Fruit fly (Drosophila melanogaster): ENCODE measurements around the gene CG1812.
A peak's percentile ranks its signal among the peaks of the same experiment; 100 is the strongest.

Gene CG1812

DNA sequence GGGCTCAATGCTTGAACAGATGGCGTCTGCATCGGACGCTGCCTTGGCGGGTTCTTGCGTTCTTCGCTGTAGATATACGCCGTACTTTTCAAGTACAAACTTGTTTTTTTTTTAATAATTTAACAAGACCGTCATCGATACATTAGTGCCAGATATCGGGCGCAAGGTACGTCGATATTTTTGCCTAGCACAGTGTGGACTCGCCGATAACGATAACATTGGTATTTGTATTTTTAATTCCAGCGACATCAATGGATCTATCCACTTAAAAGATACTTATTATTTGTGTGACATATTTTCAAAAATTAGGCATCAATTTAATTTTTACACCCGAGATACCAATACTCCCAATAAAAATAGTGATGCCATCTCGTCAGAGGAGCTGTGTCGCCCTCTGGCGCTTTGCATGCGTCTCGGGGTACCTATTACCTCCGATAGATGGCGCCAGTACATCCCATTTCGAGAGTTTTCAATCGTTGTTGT, 13.5 kb downstream of the CG1812 start, which contains the start of gene Tak1 (continued):
- TF ChIP-seq vnd (GFP tag; IDR thresholded peaks at IDR 0.05; ENCODE audit: partially characterized antibody) (peak; percentile 77), Deaf1 (tag; optimal IDR thresholded peaks at IDR 0.05) (no peak), Opbp (GFP tag; IDR thresholded peaks at IDR 0.05; ENCODE audit: partially characterized antibody) (peak; percentile 64; the same call in 2 of the 3 replicates), jigr1 (GFP tag; IDR thresholded peaks at IDR 0.05) (no peak), CG16815 (GFP tag; optimal IDR thresholded peaks at IDR 0.05) (no peak), CG12391 (tag; optimal IDR thresholded peaks at IDR 0.05) (peak; percentile 29), ara (GFP tag; IDR thresholded peaks at IDR 0.05) (no peak), CG12942 (GFP tag; optimal IDR thresholded peaks at IDR 0.05) (peak; percentile 7), gcm (GFP tag; optimal IDR thresholded peaks at IDR 0.05) (no peak), Eip74EF (GFP tag; optimal IDR thresholded peaks at IDR 0.05) (no peak), abd-A (tag; optimal IDR thresholded peaks at IDR 0.05) (no peak), CG7839 (tag; optimal IDR thresholded peaks at IDR 0.05) (peak; percentile 56), Hey (tag; optimal IDR thresholded peaks at IDR 0.05) (no peak), H15 (GFP tag; IDR thresholded peaks at IDR 0.05) (peak; percentile 48; the same call in 1 of the 3 replicates), CG17612 (GFP tag; IDR thresholded peaks at IDR 0.05) (no peak), CG2129 (GFP tag; IDR thresholded peaks at IDR 0.05; ENCODE audit: partially characterized antibody) (0 out of 2 replicates have a peak, but pooled peaks have one; percentile 19), Dbx (GFP tag; IDR thresholded peaks at IDR 0.05) (peak; percentile 64; the same call in 1 of the 3 replicates), CG10565 (GFP tag; optimal IDR thresholded peaks at IDR 0.05) (no peak), sr (GFP tag; IDR thresholded peaks at IDR 0.05) (no peak), chinmo (GFP tag; IDR thresholded peaks at IDR 0.05; ENCODE audit: partially characterized antibody) (0 out of 4 replicates have a peak, but pooled peaks have one; percentile 47), CG10321 (GFP tag; IDR thresholded peaks at IDR 0.05) (peak; percentile 13; the same call in 1 of the 2 replicates), CG31441 (GFP tag; IDR thresholded peaks at IDR 0.05) (no peak; the same call in 1 of the 2 replicates), Hr78 (GFP tag; optimal IDR thresholded peaks at IDR 0.05) (no peak), emc (GFP tag; optimal IDR thresholded peaks at IDR 0.05) (peak; percentile 43), CG4424 (GFP tag; optimal IDR thresholded peaks at IDR 0.05) (peak; percentile 33), CTCF (GFP tag; optimal IDR thresholded peaks at IDR 0.05) (peak; percentile 99), CG34422 (GFP tag; IDR thresholded peaks at IDR 0.05) (peak; percentile 55; the same call in 2 of the 3 replicates), CrebB (tag; optimal IDR thresholded peaks at IDR 0.05) (peak; percentile 10), mam (GFP tag; optimal IDR thresholded peaks at IDR 0.05) (peak; percentile 60), dan (GFP tag; IDR thresholded peaks at IDR 0.05) (no peak), pan (optimal IDR thresholded peaks at IDR 0.05) (no peak), pan (GFP tag; optimal IDR thresholded peaks at IDR 0.05 in 1 of 2, IDR thresholded peaks at IDR 0.05 in 1 of 2) (peak in 1 of 2 experiments; percentile 45), eve (GFP tag; optimal IDR thresholded peaks at IDR 0.05) (no peak), CG2875 (GFP tag; optimal IDR thresholded peaks at IDR 0.05) (peak; percentile 20), Six4 (GFP tag; optimal IDR thresholded peaks at IDR 0.05) (no peak), crol (GFP tag; IDR thresholded peaks at IDR 0.05) (no peak), run (tag; optimal IDR thresholded peaks at IDR 0.05) (no peak), CG42726 (GFP tag; IDR thresholded peaks at IDR 0.05; ENCODE audit: partially characterized antibody) (no peak), CG9215 (GFP tag; IDR thresholded peaks at IDR 0.05) (no peak), MESR4 (GFP tag; optimal IDR thresholded peaks at IDR 0.05) (peak; percentile 80), CG6175 (GFP tag; IDR thresholded peaks at IDR 0.05) (no peak), E2f2 (GFP tag; IDR thresholded peaks at IDR 0.05) (peak; percentile 58), CG6254 (GFP tag; optimal IDR thresholded peaks at IDR 0.05) (no peak), pros (GFP tag; optimal IDR thresholded peaks at IDR 0.05) (no peak), Lhr (GFP tag; optimal IDR thresholded peaks at IDR 0.05) (peak; percentile 74), ro (GFP tag; IDR thresholded peaks at IDR 0.05) (no peak), CG15073 (GFP tag; optimal IDR thresholded peaks at IDR 0.05) (no peak), Rx (GFP tag; IDR thresholded peaks at IDR 0.05) (peak; percentile 42; the same call in 1 of the 2 replicates), maf-S (GFP tag; optimal IDR thresholded peaks at IDR 0.05) (peak; percentile 59), CG7786 (GFP tag; optimal IDR thresholded peaks at IDR 0.05) (peak; percentile 25), fd64A (GFP tag; optimal IDR thresholded peaks at IDR 0.05) (no peak)
